Worm (Caenorhabditis elegans) whole organism, midembryonic: Measurements from ENCODE around the gene F38E1.3.

Source experiments
- T22C8.4 ChIP-seq: fragments of 200-800 bp; sonication (Bioruptor generic); IDR thresholded peaks from 2 replicates; pipeline ENCODE4 v1.3.6; 2022; ENCODE audit warnings: missing genetic modification characterization, missing compliant biosample characterization
- cog-1 ChIP-seq: sonication (generic microtip); optimal IDR thresholded peaks from 2 replicates; lab custom pipeline; 2016; ENCODE audit warnings: missing genetic modification characterization, missing compliant biosample characterization
- flt-1 ChIP-seq: fragments of 200-800 bp; sonication (Bioruptor generic); IDR thresholded peaks from 2 replicates; pipeline ENCODE4 v1.3.6; 2022; ENCODE audit warnings: missing genetic modification characterization, missing compliant biosample characterization
- klf-2 ChIP-seq: fragments of 200-800 bp; sonication (Bioruptor generic); conservative IDR thresholded peaks from 2 replicates; pipeline ENCODE4 v1.3.6; 2022; ENCODE audit warnings: missing genetic modification reagents, missing genetic modification characterization, missing compliant biosample characterization
- med-1 ChIP-seq: sonication (generic microtip); optimal IDR thresholded peaks from 2 replicates; lab custom pipeline; 2017; ENCODE audit warnings: missing genetic modification characterization, mild to moderate bottlenecking, missing compliant biosample characterization, antibody characterized with exemption, missing genetic modification reagents; ENCODE audit not compliant: insufficient read depth
- ref-1 ChIP-seq: fragments of 200-800 bp; sonication (Bioruptor generic); conservative IDR thresholded peaks from 2 replicates; pipeline ENCODE4 v1.3.6; 2022; ENCODE audit warnings: missing genetic modification reagents, missing genetic modification characterization, missing compliant biosample characterization
- tab-1 ChIP-seq: fragments of 200-800 bp; sonication (Bioruptor generic); IDR thresholded peaks from 2 replicates; pipeline ENCODE4 v1.3.6; 2022; ENCODE audit warnings: missing genetic modification characterization, missing compliant biosample characterization
- ztf-23 ChIP-seq: fragments of 200-800 bp; sonication (Bioruptor generic); IDR thresholded peaks from 2 replicates; pipeline ENCODE4 v1.3.6; 2022; ENCODE audit warnings: missing genetic modification reagents, missing genetic modification characterization, missing compliant biosample characterization
- ztf-29 ChIP-seq: fragments of 200-800 bp; sonication (Bioruptor generic); IDR thresholded peaks from 2 replicates; pipeline ENCODE4 v1.3.6; 2022; ENCODE audit warnings: missing genetic modification reagents, missing genetic modification characterization, missing compliant biosample characterization

The F38E1.3 gene

ce11 chrV:8380076-8380475, 4.1 kb downstream of the F38E1.3 start:
- no peak for TF ChIP-seq T22C8.4 (GFP tag; lab: Robert Waterston, UW)
- TF ChIP-seq ztf-29 (GFP tag; lab: Robert Waterston, UW) = no peak
- no peak for TF ChIP-seq med-1 (GFP tag; lab: Kevin White, UChicago)
- TF ChIP-seq cog-1 (tag; lab: Kevin White, UChicago) = no peak
- no peak for TF ChIP-seq tab-1 (GFP tag; lab: Robert Waterston, UW)
- TF ChIP-seq ref-1 (GFP tag; lab: Robert Waterston, UW) = no peak
- TF ChIP-seq klf-2 = no peak
- no peak for TF ChIP-seq flt-1 (GFP tag; lab: Robert Waterston, UW)
- no peak for TF ChIP-seq ztf-23

ce11 chrV:8383716-8384115, 7.8 kb downstream of the F38E1.3 start, which contains the start of gene F52E1.14:
F52E1.14 (plus strand) TSS chrV:8383922.
- TF ChIP-seq ztf-23 = no peak
- no peak for TF ChIP-seq ztf-29 (GFP tag; lab: Robert Waterston, UW)

ce11 chrV:8384809-8385208, 8.9 kb downstream of the F38E1.3 start:
- no peak for TF ChIP-seq ref-1 (GFP tag; lab: Robert Waterston, UW)
- no peak for TF ChIP-seq klf-2
- no peak for TF ChIP-seq cog-1 (tag; lab: Kevin White, UChicago)
- TF ChIP-seq tab-1 (GFP tag; lab: Robert Waterston, UW) = no peak
- TF ChIP-seq med-1 (GFP tag; lab: Kevin White, UChicago) = no peak
- no peak for TF ChIP-seq T22C8.4 (GFP tag; lab: Robert Waterston, UW)
- TF ChIP-seq ztf-29 (GFP tag; lab: Robert Waterston, UW) = no peak

ce11 chrV:8385879-8386530, 10.1 kb downstream of the F38E1.3 start, which contains the start of gene hsp-17:
hsp-17 (minus strand) TSS chrV:8385929.
- TF ChIP-seq med-1 (GFP tag; lab: Kevin White, UChicago) (no peak), flt-1 (GFP tag; lab: Robert Waterston, UW) (no peak), T22C8.4 (GFP tag; lab: Robert Waterston, UW) (no peak), tab-1 (GFP tag; lab: Robert Waterston, UW) (no peak), klf-2 (no peak), ref-1 (GFP tag; lab: Robert Waterston, UW) (no peak), cog-1 (tag; lab: Kevin White, UChicago) (no peak), ztf-29 (GFP tag; lab: Robert Waterston, UW) (no peak), ztf-23 (no peak)

ce11 chrV:8387056-8387455, 11.1 kb downstream of the F38E1.3 start, which contains the start of gene gcy-7:
gcy-7 (plus strand) TSS chrV:8387356.
- TF ChIP-seq T22C8.4 (GFP tag; lab: Robert Waterston, UW) (no peak), cog-1 (tag; lab: Kevin White, UChicago) (no peak), ztf-23 (no peak)

ce11 chrV:8389307-8389706, 13.4 kb downstream of the F38E1.3 start:
- TF ChIP-seq ztf-23 = no peak
- TF ChIP-seq ztf-29 (GFP tag; lab: Robert Waterston, UW) = no peak
- no peak for TF ChIP-seq T22C8.4 (GFP tag; lab: Robert Waterston, UW)
- TF ChIP-seq flt-1 (GFP tag; lab: Robert Waterston, UW) = no peak
- TF ChIP-seq tab-1 (GFP tag; lab: Robert Waterston, UW) = no peak
- no peak for TF ChIP-seq med-1 (GFP tag; lab: Kevin White, UChicago)
- TF ChIP-seq ref-1 (GFP tag; lab: Robert Waterston, UW) = no peak
- TF ChIP-seq klf-2 = no peak
- TF ChIP-seq cog-1 (tag; lab: Kevin White, UChicago) = no peak

- TF ChIP-seq klf-2 (no peak), flt-1 (GFP tag; lab: Robert Waterston, UW) (no peak), ztf-23 (no peak), tab-1 (GFP tag; lab: Robert Waterston, UW) (no peak), cog-1 (tag; lab: Kevin White, UChicago) (no peak), T22C8.4 (GFP tag; lab: Robert Waterston, UW) (no peak), ztf-29 (GFP tag; lab: Robert Waterston, UW) (no peak), med-1 (GFP tag; lab: Kevin White, UChicago) (no peak), ref-1 (GFP tag; lab: Robert Waterston, UW) (no peak)
Observed at ce11 chrV:8394357-8394850, 18.5 kb downstream of the F38E1.3 start, which contains the start of the genes pho-6 and F52E1.3. pho-6 (minus strand) TSS chrV:8394457. F52E1.3 (plus strand) TSS chrV:8394800.

ce11 chrV:8400808-8401207, 24.9 kb downstream of the F38E1.3 start:
- TF ChIP-seq ztf-29 (GFP tag; lab: Robert Waterston, UW) (no peak), flt-1 (GFP tag; lab: Robert Waterston, UW) (no peak), med-1 (GFP tag; lab: Kevin White, UChicago) (no peak), klf-2 (no peak)

- TF ChIP-seq cog-1 (tag; lab: Kevin White, UChicago) = no peak
- TF ChIP-seq ztf-23 = no peak
- no peak for TF ChIP-seq ztf-29 (GFP tag; lab: Robert Waterston, UW)
- no peak for TF ChIP-seq flt-1 (GFP tag; lab: Robert Waterston, UW)
- TF ChIP-seq klf-2 = no peak
- TF ChIP-seq T22C8.4 (GFP tag; lab: Robert Waterston, UW) = no peak
- no peak for TF ChIP-seq ref-1 (GFP tag; lab: Robert Waterston, UW)
- no peak for TF ChIP-seq med-1 (GFP tag; lab: Kevin White, UChicago)
- TF ChIP-seq tab-1 (GFP tag; lab: Robert Waterston, UW) = no peak
Observed at ce11 chrV:8401267-8401666, 25.3 kb downstream of the F38E1.3 start.

- TF ChIP-seq tab-1 (GFP tag; lab: Robert Waterston, UW) = no peak
- TF ChIP-seq ztf-29 (GFP tag; lab: Robert Waterston, UW) = no peak
- no peak for TF ChIP-seq T22C8.4 (GFP tag; lab: Robert Waterston, UW)
- TF ChIP-seq cog-1 (tag; lab: Kevin White, UChicago) = no peak
- TF ChIP-seq klf-2 = no peak
- no peak for TF ChIP-seq ref-1 (GFP tag; lab: Robert Waterston, UW)
- TF ChIP-seq med-1 (GFP tag; lab: Kevin White, UChicago) = no peak
- TF ChIP-seq flt-1 (GFP tag; lab: Robert Waterston, UW) = no peak
Observed at ce11 chrV:8402392-8402791, 26.4 kb downstream of the F38E1.3 start, which contains the start of gene F52E1.9. F52E1.9 (minus strand) TSS chrV:8402669.
